Fruit fly (Drosophila melanogaster): Measurements from ENCODE around the gene Icmt.

The Icmt gene

dm6 chr3L:13006490-13006889 lies 11.6 kb upstream of the Icmt start, which contains the start of gene CG11263 (continued):
- TF ChIP-seq bigmax (GFP tag; optimal IDR thresholded peaks at IDR 0.05) (peak; percentile 54), C15 (GFP tag; IDR thresholded peaks at IDR 0.05) (no peak), CG14441 (GFP tag; IDR thresholded peaks at IDR 0.05) (0 out of 2 replicates have a peak, but pooled peaks have one; percentile 26), Hr39 (optimal IDR thresholded peaks at IDR 0.05) (no peak), Med (GFP tag) (peak; percentile 94), her (GFP tag; optimal IDR thresholded peaks at IDR 0.05) (peak; percentile 53), kay (GFP tag; optimal IDR thresholded peaks at IDR 0.05) (peak; percentile 26), NfI (GFP tag; optimal IDR thresholded peaks at IDR 0.05) (peak; percentile 34), Doc3 (GFP tag; IDR thresholded peaks at IDR 0.05; ENCODE audit: partially characterized antibody) (peak; percentile 71; the same call in 2 of the 3 replicates), PHDP (tag; optimal IDR thresholded peaks at IDR 0.05) (peak; percentile 45), tgo (GFP tag; IDR thresholded peaks at IDR 0.05) (peak; percentile 30; the same call in 1 of the 3 replicates), CG10979 (tag; optimal IDR thresholded peaks at IDR 0.05) (no peak), tx (GFP tag; optimal IDR thresholded peaks at IDR 0.05) (peak; percentile 56), CTCF (GFP tag; optimal IDR thresholded peaks at IDR 0.05) (peak; percentile 54), CG31388 (GFP tag; optimal IDR thresholded peaks at IDR 0.05) (no peak), pzg (GFP tag; optimal IDR thresholded peaks at IDR 0.05) (peak; percentile 84), CG14860 (GFP tag; IDR thresholded peaks at IDR 0.05; ENCODE audit: partially characterized antibody) (peak; percentile 86), CG10209 (GFP tag; optimal IDR thresholded peaks at IDR 0.05) (peak; percentile 19), Opbp (GFP tag; IDR thresholded peaks at IDR 0.05; ENCODE audit: partially characterized antibody) (peak; percentile 86), MBD-R2 (GFP tag; IDR thresholded peaks at IDR 0.05) (peak; percentile 64; the same call in 1 of the 2 replicates), repo (GFP tag; optimal IDR thresholded peaks at IDR 0.05) (peak; percentile 7), shn (GFP tag; optimal IDR thresholded peaks at IDR 0.05) (peak; percentile 39), luna (GFP tag; optimal IDR thresholded peaks at IDR 0.05) (peak; percentile 49), CG12236 (GFP tag; optimal IDR thresholded peaks at IDR 0.05) (no peak), nau (GFP tag; optimal IDR thresholded peaks at IDR 0.05) (no peak), kni (GFP tag; optimal IDR thresholded peaks at IDR 0.05) (no peak), Trl (optimal IDR thresholded peaks at IDR 0.05) (no peak), Trl (GFP tag; optimal IDR thresholded peaks at IDR 0.05) (peak; percentile 72), Ravus (GFP tag; IDR thresholded peaks at IDR 0.05) (no peak), CG13775 (GFP tag; optimal IDR thresholded peaks at IDR 0.05) (peak; percentile 12), Ptx1 (GFP tag; IDR thresholded peaks at IDR 0.05) (peak; percentile 53; the same call in 1 of the 2 replicates), CG12155 (GFP tag; optimal IDR thresholded peaks at IDR 0.05) (peak; percentile 37), sens (GFP tag) (peak; percentile 88), CG6175 (GFP tag; IDR thresholded peaks at IDR 0.05) (no peak), maf-S (GFP tag; optimal IDR thresholded peaks at IDR 0.05) (peak; percentile 54), E2f1 (GFP tag; IDR thresholded peaks at IDR 0.05) (peak; percentile 50), CG18476 (GFP tag; optimal IDR thresholded peaks at IDR 0.05) (peak; percentile 29), CG12769 (tag; optimal IDR thresholded peaks at IDR 0.05) (peak; percentile 4), YL-1 (GFP tag; optimal IDR thresholded peaks at IDR 0.05) (no peak), tll (GFP tag; optimal IDR thresholded peaks at IDR 0.05) (no peak), Dll (GFP tag; IDR thresholded peaks at IDR 0.05; ENCODE audit: partially characterized antibody) (peak; percentile 86), zf30C (GFP tag; optimal IDR thresholded peaks at IDR 0.05) (peak; percentile 90), dm (GFP tag; optimal IDR thresholded peaks at IDR 0.05) (peak; percentile 54), Lhr (GFP tag; optimal IDR thresholded peaks at IDR 0.05) (peak; percentile 73), CG15269 (tag; optimal IDR thresholded peaks at IDR 0.05) (peak; percentile 28), zfh2 (GFP tag; optimal IDR thresholded peaks at IDR 0.05) (peak; percentile 57), Sox102F (GFP tag; optimal IDR thresholded peaks at IDR 0.05) (peak; percentile 46), phol (tag; optimal IDR thresholded peaks at IDR 0.05) (peak; percentile 56), CG16813 (GFP tag; IDR thresholded peaks at IDR 0.05; ENCODE audit: partially characterized antibody) (peak; percentile 86), crp (GFP tag; optimal IDR thresholded peaks at IDR 0.05) (peak in 1 of 2 experiments; percentile 49), Myb (GFP tag; optimal IDR thresholded peaks at IDR 0.05) (peak; percentile 79)

Data from whole organism, embryonic.